In the genomic region with DNA sequence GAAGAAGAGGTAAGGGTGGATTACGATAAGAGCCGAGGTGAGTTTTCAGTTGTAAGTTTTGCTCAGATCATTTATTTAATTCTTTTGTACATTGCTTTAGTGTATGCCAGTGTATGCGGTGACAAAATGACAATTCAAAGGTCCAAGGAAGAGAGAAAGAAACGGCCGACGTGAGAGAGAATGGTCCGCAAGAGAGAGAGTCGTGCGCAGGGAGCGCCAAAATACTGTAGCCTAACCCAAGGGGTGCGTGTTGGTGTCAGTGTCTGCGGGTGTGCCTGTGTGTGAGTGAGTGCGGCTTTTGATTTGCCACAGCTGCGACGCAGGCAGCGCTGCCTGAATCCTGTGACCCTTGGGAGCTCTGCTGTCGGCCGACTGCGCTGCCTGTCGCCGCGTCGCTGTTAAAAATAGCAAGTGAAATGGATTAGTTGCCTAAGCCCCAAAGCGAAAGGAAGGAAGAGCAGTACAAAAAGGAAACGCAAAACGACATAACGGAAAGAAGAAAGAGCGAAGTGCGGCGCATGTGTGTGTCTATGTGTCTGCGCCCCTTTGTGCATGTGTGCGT, we compare ENCODE assay signal across 4 fruit fly cellular contexts.
TF ChIP-seq lines count a peak whose summit lies in the region.

No protein-coding gene starts in this region.

- no peak for TF ChIP-seq CTCF in whole organism, embryonic (GFP tag; optimal IDR thresholded peaks at IDR 0.05; lab: Kevin White, UChicago)

TF ChIP-seq in whole organism, embryonic, 481 proteins besides CTCF, POLR2A, EP300 and RAD21:
- TF ChIP-seq cg (GFP tag; optimal IDR thresholded peaks at IDR 0.05; lab: Kevin White, UChicago) (peak; percentile 41), Adf1 (GFP tag; IDR thresholded peaks at IDR 0.05; lab: Robert Waterston, UW) (peak; percentile 93), zf30C (GFP tag; optimal IDR thresholded peaks at IDR 0.05; lab: Kevin White, UChicago) (no peak), Hr51 (GFP tag; optimal IDR thresholded peaks at IDR 0.05; lab: Kevin White, UChicago) (peak in 1 of 2 experiments; percentile 54), ewg (GFP tag; optimal IDR thresholded peaks at IDR 0.05; lab: Kevin White, UChicago) (peak; percentile 56), Nf-YC (tag; optimal IDR thresholded peaks at IDR 0.05; lab: Kevin White, UChicago) (peak; percentile 13), CG1832 (GFP tag; optimal IDR thresholded peaks at IDR 0.05; lab: Kevin White, UChicago) (no peak), abd-A (tag; optimal IDR thresholded peaks at IDR 0.05; lab: Kevin White, UChicago) (peak; percentile 41), chinmo (GFP tag; IDR thresholded peaks at IDR 0.05; lab: Robert Waterston, UW; ENCODE audit: partially characterized antibody) (0 out of 4 replicates have a peak, but pooled peaks have one; percentile 62), CG4617 (GFP tag; optimal IDR thresholded peaks at IDR 0.05; lab: Kevin White, UChicago; ENCODE audit: borderline replicate concordance) (no peak), psq (GFP tag; optimal IDR thresholded peaks at IDR 0.05; lab: Kevin White, UChicago) (peak; percentile 44), Scr (GFP tag; IDR thresholded peaks at IDR 0.05; lab: Robert Waterston, UW; ENCODE audit: partially characterized antibody) (0 out of 2 replicates have a peak, but pooled peaks have one; percentile 7), Med (GFP tag; lab: Kevin White, UChicago) (peak; percentile 47), Nf-YB (GFP tag; optimal IDR thresholded peaks at IDR 0.05; lab: Kevin White, UChicago) (no peak), CG9932 (GFP tag; IDR thresholded peaks at IDR 0.05; lab: Robert Waterston, UW) (0 out of 2 replicates have a peak, but pooled peaks have one; percentile 16), Trl (optimal IDR thresholded peaks at IDR 0.05; lab: Kevin White, UChicago) (peak; percentile 63 to 76), Trl (GFP tag; optimal IDR thresholded peaks at IDR 0.05; lab: Kevin White, UChicago) (no peak)

TF ChIP-seq in whole organism, prepupa, 60 proteins besides CTCF, POLR2A, EP300 and RAD21:
- TF ChIP-seq ss (GFP tag; optimal IDR thresholded peaks at IDR 0.05; lab: Kevin White, UChicago) (peak in 1 of 2 experiments; percentile 18), achi (GFP tag; optimal IDR thresholded peaks at IDR 0.05; lab: Kevin White, UChicago) (no peak), CG6808 (GFP tag; optimal IDR thresholded peaks at IDR 0.05; lab: Kevin White, UChicago) (peak; percentile 18), lz (GFP tag; optimal IDR thresholded peaks at IDR 0.05; lab: Kevin White, UChicago) (no peak)

TF ChIP-seq in whole organism, pupa, 21 proteins besides CTCF, POLR2A, EP300 and RAD21:
- TF ChIP-seq Ets98B (GFP tag; IDR thresholded peaks at IDR 0.05; lab: Robert Waterston, UW): no peak
- TF ChIP-seq fd96Ca (GFP tag; IDR thresholded peaks at IDR 0.05; lab: Robert Waterston, UW): 0 out of 3 replicates have a peak, but pooled peaks have one; percentile 13
TF ChIP-seq in whole organism, pupa: peak in this region for 1.

TF ChIP-seq in whole organism, wandering third instar larva, 38 proteins besides CTCF, POLR2A, EP300 and RAD21:
- TF ChIP-seq CrebA (GFP tag; optimal IDR thresholded peaks at IDR 0.05; lab: Kevin White, UChicago; ENCODE audit: borderline replicate concordance) (no peak), psq (GFP tag; optimal IDR thresholded peaks at IDR 0.05; lab: Kevin White, UChicago) (peak; percentile 61)
